Worm (Caenorhabditis elegans) whole organism, L3 larva: ENCODE results near the gene Y57A10B.6.
A peak's percentile ranks its signal among the peaks of the same experiment; 100 is the strongest.

ENCODE experiments used
- ZK546.5 ChIP-seq: sonication (generic microtip); optimal IDR thresholded peaks from 2 replicates; lab custom pipeline; 2017; ENCODE audit warnings: missing biosample characterization, missing genetic modification characterization
- ama-1 ChIP-seq: fragments of 150-350 bp; optimal IDR thresholded peaks from 2 replicates; lab custom pipeline; 2018
- ceh-82 ChIP-seq: fragments of 150-350 bp; optimal IDR thresholded peaks from 2 replicates; lab custom pipeline; 2014; ENCODE audit warnings: missing biosample characterization, missing genetic modification characterization
- ceh-9 ChIP-seq: sonication (generic microtip); optimal IDR thresholded peaks from 2 replicates; lab custom pipeline; 2018; ENCODE audit warnings: missing biosample characterization, missing genetic modification characterization
- daf-12 ChIP-seq: fragments of 150-350 bp; optimal IDR thresholded peaks from 2 replicates; lab custom pipeline; 2014; ENCODE audit warnings: missing biosample characterization, missing genetic modification reagents, missing genetic modification characterization
- egl-27 ChIP-seq: sonication (generic microtip); optimal IDR thresholded peaks from 4 replicates; lab custom pipeline; 2017; ENCODE audit warnings: missing biosample characterization, missing genetic modification reagents, missing genetic modification characterization
- egl-5 ChIP-seq: fragments of 150-350 bp; optimal IDR thresholded peaks from 2 replicates; lab custom pipeline; 2017; ENCODE audit warnings: missing biosample characterization, missing genetic modification reagents, missing genetic modification characterization, inconsistent platforms
- elt-1 ChIP-seq: fragments of 150-350 bp; optimal IDR thresholded peaks from 2 replicates; lab custom pipeline; 2014; ENCODE audit warnings: missing biosample characterization, missing genetic modification characterization
- elt-2 ChIP-seq: sonication (generic microtip); optimal IDR thresholded peaks from 2 replicates; lab custom pipeline; 2016; ENCODE audit warnings: missing genetic modification reagents, mild to moderate bottlenecking, missing genetic modification characterization, missing compliant biosample characterization
- elt-3 ChIP-seq, 3 experiments: fragments of 150-350 bp in 1 of 3; sonication (generic microtip) in 2 of 3; optimal IDR thresholded peaks; 2 replicates in 2 of 3; 4 replicates in 1 of 3; lab custom pipeline; 2014 to 2017; ENCODE audit warnings: missing biosample characterization in 3 of 3, missing genetic modification characterization in 3 of 3
- eor-1 ChIP-seq, 2 experiments: fragments of 150-350 bp; optimal IDR thresholded peaks; 2 replicates each; lab custom pipeline; 2014 to 2018; ENCODE audit warnings: missing biosample characterization in 2 of 2, missing genetic modification characterization in 2 of 2
- fkh-10 ChIP-seq: sonication (generic microtip); optimal IDR thresholded peaks from 2 replicates; lab custom pipeline; 2017; ENCODE audit warnings: missing biosample characterization, missing genetic modification reagents, missing genetic modification characterization
- fkh-2 ChIP-seq: fragments of 150-350 bp; optimal IDR thresholded peaks from 2 replicates; lab custom pipeline; 2014; ENCODE audit warnings: missing biosample characterization, missing genetic modification reagents, missing genetic modification characterization
- fos-1 ChIP-seq: fragments of 150-350 bp; optimal IDR thresholded peaks from 2 replicates; lab custom pipeline; 2014; ENCODE audit warnings: missing biosample characterization, missing genetic modification characterization
- hmg-11 ChIP-seq: sonication (generic microtip); optimal IDR thresholded peaks from 2 replicates; lab custom pipeline; 2016; ENCODE audit warnings: missing genetic modification characterization, missing compliant biosample characterization
- jun-1 ChIP-seq: fragments of 150-350 bp; optimal IDR thresholded peaks from 2 replicates; lab custom pipeline; 2014; ENCODE audit warnings: missing biosample characterization, missing genetic modification reagents, missing genetic modification characterization
- lsy-12 ChIP-seq: sonication (generic microtip); optimal IDR thresholded peaks from 2 replicates; lab custom pipeline; 2016; ENCODE audit warnings: mild to moderate bottlenecking, missing genetic modification characterization, missing compliant biosample characterization
- mdl-1 ChIP-seq: fragments of 150-350 bp; optimal IDR thresholded peaks from 2 replicates; lab custom pipeline; 2014; ENCODE audit warnings: missing biosample characterization, missing genetic modification characterization
- mml-1 ChIP-seq: fragments of 150-350 bp; sonication (generic microtip); optimal IDR thresholded peaks from 3 replicates; lab custom pipeline; 2014; ENCODE audit warnings: missing biosample characterization, missing genetic modification characterization
- nfya-1 ChIP-seq: sonication (generic microtip); optimal IDR thresholded peaks from 2 replicates; lab custom pipeline; 2017; ENCODE audit warnings: missing genetic modification characterization, mild to moderate bottlenecking, missing compliant biosample characterization, antibody characterized with exemption, moderate library complexity; ENCODE audit not compliant: insufficient read depth
- nhr-11 ChIP-seq: fragments of 150-350 bp; optimal IDR thresholded peaks from 2 replicates; lab custom pipeline; 2014; ENCODE audit warnings: missing biosample characterization, missing genetic modification characterization
- nhr-12 ChIP-seq: fragments of 150-350 bp; optimal IDR thresholded peaks from 2 replicates; lab custom pipeline; 2014; ENCODE audit warnings: missing biosample characterization, missing genetic modification characterization
- nhr-23 ChIP-seq: fragments of 150-350 bp; optimal IDR thresholded peaks from 2 replicates; lab custom pipeline; 2014; ENCODE audit warnings: missing biosample characterization, missing genetic modification reagents, missing genetic modification characterization
- nhr-237 ChIP-seq: fragments of 150-350 bp; optimal IDR thresholded peaks from 2 replicates; lab custom pipeline; 2014; ENCODE audit warnings: missing biosample characterization, missing genetic modification characterization
- nhr-25 ChIP-seq: sonication (generic microtip); optimal IDR thresholded peaks from 2 replicates; lab custom pipeline; 2017; ENCODE audit warnings: missing biosample characterization, missing genetic modification characterization
- nhr-43 ChIP-seq: sonication (generic microtip); optimal IDR thresholded peaks from 2 replicates; lab custom pipeline; 2016; ENCODE audit warnings: mild to moderate bottlenecking, missing genetic modification characterization, missing compliant biosample characterization; ENCODE audit not compliant: poor library complexity, severe bottlenecking
- nhr-76 ChIP-seq: fragments of 150-350 bp; sonication (generic microtip); optimal IDR thresholded peaks from 5 replicates; lab custom pipeline; 2014; ENCODE audit warnings: missing biosample characterization, missing genetic modification characterization
- nhr-77 ChIP-seq: fragments of 150-350 bp; optimal IDR thresholded peaks from 2 replicates; lab custom pipeline; 2014; ENCODE audit warnings: missing biosample characterization, missing genetic modification characterization
- pha-4 ChIP-seq: fragments of 150-350 bp; optimal IDR thresholded peaks from 2 replicates; lab custom pipeline; 2014; ENCODE audit warnings: missing biosample characterization, missing genetic modification reagents, missing genetic modification characterization
- pqm-1 ChIP-seq: fragments of 150-350 bp; optimal IDR thresholded peaks from 2 replicates; lab custom pipeline; 2017; ENCODE audit warnings: missing biosample characterization, missing genetic modification characterization, inconsistent platforms
- sea-2 ChIP-seq: fragments of 150-350 bp; sonication (generic microtip); optimal IDR thresholded peaks from 4 replicates; lab custom pipeline; 2014; ENCODE audit warnings: missing biosample characterization, missing genetic modification reagents, missing genetic modification characterization
- skn-1 ChIP-seq: fragments of 150-350 bp; optimal IDR thresholded peaks from 2 replicates; lab custom pipeline; 2014; ENCODE audit warnings: missing biosample characterization, missing genetic modification characterization
- snpc-4 ChIP-seq: fragments of 150-350 bp; optimal IDR thresholded peaks from 2 replicates; lab custom pipeline; 2014; ENCODE audit warnings: missing biosample characterization, missing genetic modification characterization
- tbx-2 ChIP-seq: sonication (generic microtip); optimal IDR thresholded peaks from 2 replicates; lab custom pipeline; 2016; ENCODE audit warnings: mild to moderate bottlenecking, missing genetic modification characterization, missing compliant biosample characterization
- unc-39 ChIP-seq: sonication (generic microtip); optimal IDR thresholded peaks from 4 replicates; lab custom pipeline; 2017; ENCODE audit warnings: missing biosample characterization, missing genetic modification characterization
- unc-62 ChIP-seq: fragments of 150-350 bp; sonication (generic microtip); optimal IDR thresholded peaks from 4 replicates; lab custom pipeline; 2014; ENCODE audit warnings: missing biosample characterization, missing genetic modification reagents, missing genetic modification characterization
- zag-1 ChIP-seq: fragments of 150-350 bp; optimal IDR thresholded peaks from 2 replicates; lab custom pipeline; 2014; ENCODE audit warnings: missing biosample characterization, missing genetic modification characterization
- ztf-11 ChIP-seq: fragments of 150-350 bp; optimal IDR thresholded peaks from 2 replicates; lab custom pipeline; 2014; ENCODE audit warnings: missing biosample characterization, missing genetic modification characterization
- ztf-4 ChIP-seq: fragments of 150-350 bp; optimal IDR thresholded peaks from 2 replicates; lab custom pipeline; 2014; ENCODE audit warnings: missing biosample characterization, missing genetic modification characterization

Gene Y57A10B.6

ce11 chrII:12417514-12417913 lies 27.6 kb downstream of the Y57A10B.6 start, which contains the start of gene sre-27:
sre-27 (minus strand) TSS chrII:12417614.
- no peak for TF ChIP-seq nhr-43 (tag; lab: Kevin White, UChicago)
- no peak for TF ChIP-seq elt-2 (tag; lab: Kevin White, UChicago)
- TF ChIP-seq ZK546.5 (tag; lab: Kevin White, UChicago), result no peak
- no peak for TF ChIP-seq nhr-25 (tag; lab: Kevin White, UChicago)
- no peak for TF ChIP-seq lsy-12
- TF ChIP-seq fos-1 (tag; lab: Kevin White, UChicago), result no peak
- TF ChIP-seq pqm-1 (tag; lab: Kevin White, UChicago), result no peak
- no peak for TF ChIP-seq ztf-4 (tag; lab: Kevin White, UChicago)
- TF ChIP-seq egl-27 (tag; lab: Kevin White, UChicago), result no peak
- no peak for TF ChIP-seq fkh-10 (GFP tag; lab: Kevin White, UChicago)
- TF ChIP-seq sea-2 (GFP tag; lab: Kevin White, UChicago), result no peak
- TF ChIP-seq nhr-12 (tag; lab: Kevin White, UChicago), result no peak
- TF ChIP-seq nhr-11 (tag; lab: Kevin White, UChicago), result no peak
- TF ChIP-seq nhr-76, result no peak
- no peak for TF ChIP-seq daf-12 (tag; lab: Kevin White, UChicago)
- TF ChIP-seq ceh-82, result no peak
- TF ChIP-seq tbx-2 (tag; lab: Kevin White, UChicago), result no peak
- TF ChIP-seq unc-62 (GFP tag; lab: Kevin White, UChicago), result no peak
- no peak for TF ChIP-seq zag-1 (tag; lab: Kevin White, UChicago)
- TF ChIP-seq, all 47 proteins: peak for 0

- TF ChIP-seq unc-39 (no peak), hmg-11 (tag; lab: Kevin White, UChicago) (no peak), pqm-1 (tag; lab: Kevin White, UChicago) (no peak), eor-1 (tag; optimal IDR thresholded peaks at IDR 0.05; lab: Kevin White, UChicago) (no peak), fkh-2 (tag; lab: Kevin White, UChicago) (no peak), snpc-4 (tag; lab: Kevin White, UChicago) (no peak), nhr-76 (no peak), elt-1 (tag; lab: Kevin White, UChicago) (no peak), skn-1 (tag; lab: Kevin White, UChicago) (no peak), lsy-12 (no peak), mdl-1 (no peak), nhr-237 (tag; lab: Kevin White, UChicago) (no peak), zag-1 (tag; lab: Kevin White, UChicago) (no peak)
Observed at ce11 chrII:12417996-12418395, 28.1 kb downstream of the Y57A10B.6 start.

- TF ChIP-seq elt-3 (tag; optimal IDR thresholded peaks at IDR 0.05; lab: Kevin White, UChicago) (no peak), snpc-4 (tag; lab: Kevin White, UChicago) (no peak), mdl-1 (no peak), ztf-11 (no peak), nhr-77 (no peak), sea-2 (GFP tag; lab: Kevin White, UChicago) (no peak), tbx-2 (tag; lab: Kevin White, UChicago) (no peak), nhr-43 (tag; lab: Kevin White, UChicago) (no peak), ama-1 (lab: Kevin White, UChicago) (no peak), nhr-76 (no peak), nhr-237 (tag; lab: Kevin White, UChicago) (no peak), fkh-2 (tag; lab: Kevin White, UChicago) (no peak), mml-1 (no peak), nhr-23 (no peak)
Observed at ce11 chrII:12420486-12420885, 30.6 kb downstream of the Y57A10B.6 start, which contains the start of gene sre-26. sre-26 (minus strand) TSS chrII:12420586.

- TF ChIP-seq jun-1 (tag; lab: Kevin White, UChicago) (peak; percentile 49), pqm-1 (tag; lab: Kevin White, UChicago) (peak; percentile 93), nfya-1 (tag; lab: Kevin White, UChicago) (peak; percentile 19), ceh-9 (no peak), elt-3 (tag; optimal IDR thresholded peaks at IDR 0.05; lab: Kevin White, UChicago) (no peak), elt-2 (tag; lab: Kevin White, UChicago) (peak; percentile 98), tbx-2 (tag; lab: Kevin White, UChicago) (no peak), pha-4 (tag; lab: Kevin White, UChicago) (peak; percentile 37), egl-5 (tag; lab: Kevin White, UChicago) (no peak)
Observed at ce11 chrII:12425644-12426222, 35.9 kb downstream of the Y57A10B.6 start, which contains the start of gene daf-22. daf-22 (minus strand) TSS chrII:12425694.
